Fruit fly (Drosophila melanogaster) whole organism, adult: Measurements from ENCODE around the gene Cks85A.

Experiments
- CG11617 ChIP-seq: fragments of 200-800 bp; sonication (Bioruptor generic); optimal IDR thresholded peaks from 2 replicates; lab custom pipeline; 2017; ENCODE audit warnings: mild to moderate bottlenecking, missing biosample characterization, missing genetic modification reagents, missing genetic modification characterization
- CG12768 ChIP-seq: fragments of 200-800 bp; sonication (Bioruptor generic); optimal IDR thresholded peaks from 2 replicates; lab custom pipeline; 2017; ENCODE audit warnings: missing biosample characterization, missing genetic modification characterization, mild to moderate bottlenecking, moderate library complexity, missing genetic modification reagents
- CG14711 ChIP-seq: fragments of 200-800 bp; sonication (Bioruptor generic); optimal IDR thresholded peaks from 2 replicates; lab custom pipeline; 2018; ENCODE audit warnings: missing biosample characterization, mild to moderate bottlenecking, missing genetic modification characterization, moderate library complexity
- CG1620 ChIP-seq: fragments of 200-800 bp; sonication (Bioruptor generic); optimal IDR thresholded peaks from 2 replicates; lab custom pipeline; 2016; ENCODE audit warnings: missing biosample characterization, missing genetic modification characterization
- CG33017 ChIP-seq: fragments of 200-800 bp; sonication (Bioruptor generic); optimal IDR thresholded peaks from 2 replicates; lab custom pipeline; 2018; ENCODE audit warnings: missing biosample characterization, mild to moderate bottlenecking, missing genetic modification characterization, moderate library complexity
- CG5204 ChIP-seq: fragments of 200-800 bp; sonication (Bioruptor generic); optimal IDR thresholded peaks from 2 replicates; lab custom pipeline; 2016; ENCODE audit warnings: missing biosample characterization, missing genetic modification characterization
- CG7045 ChIP-seq: fragments of 200-800 bp; sonication (Bioruptor generic); optimal IDR thresholded peaks from 2 replicates; lab custom pipeline; 2017; ENCODE audit warnings: missing biosample characterization, mild to moderate bottlenecking, missing genetic modification characterization
- CG7101 ChIP-seq: fragments of 200-800 bp; sonication (Bioruptor generic); optimal IDR thresholded peaks from 2 replicates; lab custom pipeline; 2018; ENCODE audit warnings: missing biosample characterization, mild to moderate bottlenecking, missing genetic modification characterization, moderate library complexity
- Clk ChIP-seq: fragments of 200-800 bp; sonication (Bioruptor generic); optimal IDR thresholded peaks from 2 replicates; lab custom pipeline; 2017; ENCODE audit warnings: missing biosample characterization, missing genetic modification characterization
- Crg-1 ChIP-seq: fragments of 200-800 bp; sonication (Bioruptor generic); optimal IDR thresholded peaks from 2 replicates; lab custom pipeline; 2016; ENCODE audit warnings: missing biosample characterization, missing genetic modification characterization
- Hr96 ChIP-seq: fragments of 200-800 bp; sonication (Bioruptor generic); optimal IDR thresholded peaks from 2 replicates; lab custom pipeline; 2016; ENCODE audit warnings: missing biosample characterization, missing genetic modification characterization
- Mnt ChIP-seq: fragments of 200-800 bp; sonication (Bioruptor generic); optimal IDR thresholded peaks from 2 replicates; lab custom pipeline; 2016; ENCODE audit warnings: missing biosample characterization, mild to moderate bottlenecking, missing genetic modification characterization
- bab1 ChIP-seq: fragments of 200-800 bp; sonication (Bioruptor generic); optimal IDR thresholded peaks from 3 replicates; lab custom pipeline; 2019; ENCODE audit warnings: missing biosample characterization, mild to moderate bottlenecking, missing genetic modification characterization, moderate library complexity
- cic ChIP-seq: fragments of 200-800 bp; sonication (Bioruptor generic); optimal IDR thresholded peaks from 2 replicates; lab custom pipeline; 2017; ENCODE audit warnings: missing biosample characterization, mild to moderate bottlenecking, missing genetic modification characterization, moderate library complexity
- cnc ChIP-seq, 2 experiments: fragments of >200 bp; optimal IDR thresholded peaks; 2 replicates each; lab custom pipeline; 2017
- kay ChIP-seq: fragments of 200-800 bp; sonication (Bioruptor generic); peaks from one replicate; lab custom pipeline; 2016; ENCODE audit warnings: missing biosample characterization, missing genetic modification characterization, borderline replicate concordance
- ovo ChIP-seq: fragments of 200-800 bp; sonication (Bioruptor generic); optimal IDR thresholded peaks from 2 replicates; lab custom pipeline; 2016; ENCODE audit warnings: missing biosample characterization, missing genetic modification characterization
- pad ChIP-seq: fragments of 200-800 bp; sonication (Bioruptor generic); optimal IDR thresholded peaks from 3 replicates; lab custom pipeline; 2017; ENCODE audit warnings: missing biosample characterization, missing genetic modification characterization, mild to moderate bottlenecking, moderate library complexity, missing genetic modification reagents
- tj ChIP-seq: fragments of 200-800 bp; sonication (Bioruptor generic); optimal IDR thresholded peaks from 3 replicates; lab custom pipeline; 2017; ENCODE audit warnings: missing biosample characterization, mild to moderate bottlenecking, missing genetic modification characterization, moderate library complexity
- toe ChIP-seq: fragments of 200-800 bp; sonication (Bioruptor generic); optimal IDR thresholded peaks from 2 replicates; lab custom pipeline; 2016; ENCODE audit warnings: missing biosample characterization, missing genetic modification characterization

Cks85A gene

dm6 chr3R:8684328-8685177 is 33.7 kb downstream of the Cks85A start, which contains the start of gene CG44227:
Gene CG44227, minus strand, starts transcription at chr3R:8685176.
- TF ChIP-seq Crg-1 (GFP tag; lab: Kevin White, UChicago) (no peak), cic (GFP tag; lab: Kevin White, UChicago) (no peak), kay (no peak), Clk (no peak), toe (no peak), CG14711 (tag; lab: Kevin White, UChicago) (no peak), CG5204 (GFP tag; lab: Kevin White, UChicago) (no peak), CG7045 (GFP tag; lab: Kevin White, UChicago) (no peak), cnc (optimal IDR thresholded peaks at IDR 0.05; lab: Kevin White, UChicago) (no peak), CG33017 (tag; lab: Kevin White, UChicago) (no peak)

- TF ChIP-seq toe (no peak), CG12768 (GFP tag; lab: Kevin White, UChicago) (no peak), CG1620 (GFP tag; lab: Kevin White, UChicago) (no peak), Crg-1 (GFP tag; lab: Kevin White, UChicago) (no peak), Hr96 (GFP tag; lab: Kevin White, UChicago) (no peak), CG33017 (tag; lab: Kevin White, UChicago) (no peak), CG7101 (tag; lab: Kevin White, UChicago) (no peak), CG14711 (tag; lab: Kevin White, UChicago) (no peak), Mnt (GFP tag; lab: Kevin White, UChicago) (no peak), CG7045 (GFP tag; lab: Kevin White, UChicago) (no peak), tj (GFP tag; lab: Kevin White, UChicago) (no peak), Clk (no peak), ovo (GFP tag; lab: Kevin White, UChicago) (no peak), cnc (optimal IDR thresholded peaks at IDR 0.05; lab: Kevin White, UChicago) (no peak), pad (GFP tag; lab: Kevin White, UChicago) (no peak), CG5204 (GFP tag; lab: Kevin White, UChicago) (no peak), bab1 (GFP tag; lab: Kevin White, UChicago) (no peak), cic (GFP tag; lab: Kevin White, UChicago) (no peak), CG11617 (no peak), kay (no peak)
These were observed 35.0 kb downstream of the Cks85A start for dm6 chr3R:8683280-8683679.

dm6 chr3R:8680611-8681010 is 37.6 kb downstream of the Cks85A start:
- TF ChIP-seq ovo (GFP tag; lab: Kevin White, UChicago) = no peak
- TF ChIP-seq CG7045 (GFP tag; lab: Kevin White, UChicago) = no peak
- no peak for TF ChIP-seq pad (GFP tag; lab: Kevin White, UChicago)
- no peak for TF ChIP-seq Hr96 (GFP tag; lab: Kevin White, UChicago)
- TF ChIP-seq Crg-1 (GFP tag; lab: Kevin White, UChicago) = no peak
- TF ChIP-seq CG7101 (tag; lab: Kevin White, UChicago) = no peak
- TF ChIP-seq cic (GFP tag; lab: Kevin White, UChicago) = no peak
- no peak for TF ChIP-seq toe
- TF ChIP-seq CG33017 (tag; lab: Kevin White, UChicago) = no peak
- no peak for TF ChIP-seq CG1620 (GFP tag; lab: Kevin White, UChicago)
- no peak for TF ChIP-seq tj (GFP tag; lab: Kevin White, UChicago)
- TF ChIP-seq bab1 (GFP tag; lab: Kevin White, UChicago) = no peak

dm6 chr3R:8679934-8680333 is 38.3 kb downstream of the Cks85A start, which contains the start of gene CG33325:
Gene CG33325, minus strand, starts transcription at chr3R:8680034.
- TF ChIP-seq kay (no peak), CG7045 (GFP tag; lab: Kevin White, UChicago) (no peak), Mnt (GFP tag; lab: Kevin White, UChicago) (no peak), cic (GFP tag; lab: Kevin White, UChicago) (no peak), Clk (no peak), toe (no peak), CG1620 (GFP tag; lab: Kevin White, UChicago) (no peak), pad (GFP tag; lab: Kevin White, UChicago) (no peak), CG7101 (tag; lab: Kevin White, UChicago) (no peak), Hr96 (GFP tag; lab: Kevin White, UChicago) (no peak), CG33017 (tag; lab: Kevin White, UChicago) (no peak), bab1 (GFP tag; lab: Kevin White, UChicago) (no peak), ovo (GFP tag; lab: Kevin White, UChicago) (no peak), cnc (optimal IDR thresholded peaks at IDR 0.05; lab: Kevin White, UChicago) (no peak)

dm6 chr3R:8676560-8677000 is 41.7 kb downstream of the Cks85A start, which contains the start of the genes Unc50, CG11755 and CG8043:
Gene Unc50, minus strand, starts transcription at chr3R:8676613.
Gene CG11755, plus strand, starts transcription at chr3R:8676915.
Gene CG8043, plus strand, starts transcription at chr3R:8676915.
- TF ChIP-seq Clk (peak; percentile 59), ovo (GFP tag; lab: Kevin White, UChicago) (peak; percentile 44), pad (GFP tag; lab: Kevin White, UChicago) (peak; percentile 59), toe (peak; percentile 89), CG1620 (GFP tag; lab: Kevin White, UChicago) (peak; percentile 82), cic (GFP tag; lab: Kevin White, UChicago) (peak; percentile 37), CG12768 (GFP tag; lab: Kevin White, UChicago) (peak; percentile 73), tj (GFP tag; lab: Kevin White, UChicago) (peak; percentile 54), bab1 (GFP tag; lab: Kevin White, UChicago) (peak; percentile 90), Hr96 (GFP tag; lab: Kevin White, UChicago) (peak; percentile 82), CG7101 (tag; lab: Kevin White, UChicago) (peak; percentile 80), CG33017 (tag; lab: Kevin White, UChicago) (peak; percentile 67), CG11617 (peak; percentile 85), CG7045 (GFP tag; lab: Kevin White, UChicago) (peak; percentile 81), CG14711 (tag; lab: Kevin White, UChicago) (peak; percentile 74), CG5204 (GFP tag; lab: Kevin White, UChicago) (peak; percentile 86), kay (peak; percentile 94), cnc (optimal IDR thresholded peaks at IDR 0.05; lab: Kevin White, UChicago) (no peak), Crg-1 (GFP tag; lab: Kevin White, UChicago) (peak; percentile 73), Mnt (GFP tag; lab: Kevin White, UChicago) (peak; percentile 74)
